Worm (Caenorhabditis elegans): Measurements from ENCODE around the gene clec-119.

clec-119 gene

DNA sequence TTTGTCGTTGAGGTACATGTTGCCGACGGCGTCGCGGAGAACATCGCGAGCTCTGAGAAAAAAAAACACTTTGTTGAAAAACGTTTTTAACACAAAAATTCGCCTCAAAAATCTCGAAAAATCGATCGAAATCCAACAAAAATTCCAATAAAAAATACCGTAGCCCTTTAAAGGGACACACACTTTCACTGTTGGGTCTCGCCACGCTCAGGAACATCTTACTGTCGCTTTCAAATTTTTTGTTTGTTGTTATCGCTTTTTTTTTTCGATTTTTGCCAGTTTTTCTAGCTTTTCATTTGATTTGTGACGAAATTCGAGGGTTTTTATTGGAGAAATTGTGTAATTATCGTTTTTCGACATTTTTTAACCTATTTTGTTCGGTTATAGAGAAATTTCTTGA, 50.8 kb downstream of the clec-119 start:
- TF ChIP-seq blmp-1 (tag; optimal IDR thresholded peaks at IDR 0.05; ENCODE audit: insufficient read depth): no peak
- TF ChIP-seq lin-39 (tag; optimal IDR thresholded peaks at IDR 0.05): no peak
- no peak for TF ChIP-seq nhr-6 (tag; optimal IDR thresholded peaks at IDR 0.05)
- no peak for TF ChIP-seq gmeb-1 (tag; optimal IDR thresholded peaks at IDR 0.05)
- no peak for TF ChIP-seq nhr-12 (tag; optimal IDR thresholded peaks at IDR 0.05)
- no peak for TF ChIP-seq elt-3 (tag; optimal IDR thresholded peaks at IDR 0.05)
- TF ChIP-seq unc-55 (GFP tag; optimal IDR thresholded peaks at IDR 0.05): no peak
- TF ChIP-seq dmd-4 (tag; optimal IDR thresholded peaks at IDR 0.05): no peak
- TF ChIP-seq unc-62 (GFP tag; optimal IDR thresholded peaks at IDR 0.05): no peak
- TF ChIP-seq lin-11 (tag; optimal IDR thresholded peaks at IDR 0.05): no peak
- no peak for TF ChIP-seq R02D3.7 (tag; optimal IDR thresholded peaks at IDR 0.05)
- no peak for TF ChIP-seq ceh-82 (tag; optimal IDR thresholded peaks at IDR 0.05)
- no peak for TF ChIP-seq crh-2 (tag; optimal IDR thresholded peaks at IDR 0.05)
